Worm (Caenorhabditis elegans) whole organism, L2 larva: ENCODE data around the gene lbp-8.

Experiments
- blmp-1 ChIP-seq: sonication (generic microtip); optimal IDR thresholded peaks from 2 replicates; lab custom pipeline; 2017; ENCODE audit warnings: missing genetic modification characterization, mild to moderate bottlenecking, missing compliant biosample characterization, antibody characterized with exemption, moderate library complexity; ENCODE audit not compliant: insufficient read depth
- ceh-82 ChIP-seq: fragments of 150-350 bp; optimal IDR thresholded peaks from 2 replicates; lab custom pipeline; 2014; ENCODE audit warnings: missing biosample characterization, missing genetic modification characterization
- elt-3 ChIP-seq: sonication (generic microtip); optimal IDR thresholded peaks from 2 replicates; lab custom pipeline; 2017; ENCODE audit warnings: missing biosample characterization, missing genetic modification characterization
- fos-1 ChIP-seq: fragments of 150-350 bp; optimal IDR thresholded peaks from 2 replicates; lab custom pipeline; 2014; ENCODE audit warnings: missing biosample characterization, missing genetic modification characterization
- mbf-1 ChIP-seq: sonication (generic microtip); optimal IDR thresholded peaks from 2 replicates; lab custom pipeline; 2017; ENCODE audit warnings: missing biosample characterization, missing genetic modification characterization
- mdl-1 ChIP-seq, 2 experiments: fragments of 150-350 bp in 1 of 2; sonication (generic microtip) in 1 of 2; optimal IDR thresholded peaks; 2 replicates each; lab custom pipeline; 2017; ENCODE audit warnings: missing biosample characterization in 2 of 2, missing genetic modification characterization in 2 of 2
- nhr-12 ChIP-seq: fragments of 150-350 bp; optimal IDR thresholded peaks from 2 replicates; lab custom pipeline; 2014; ENCODE audit warnings: missing biosample characterization, missing genetic modification characterization
- skn-1 ChIP-seq: sonication (generic microtip); optimal IDR thresholded peaks from 2 replicates; lab custom pipeline; 2017; ENCODE audit warnings: missing biosample characterization, missing genetic modification characterization
- snpc-4 ChIP-seq: fragments of 150-350 bp; optimal IDR thresholded peaks from 2 replicates; lab custom pipeline; 2014; ENCODE audit warnings: missing biosample characterization, missing genetic modification characterization
- unc-62 ChIP-seq: fragments of 150-350 bp; optimal IDR thresholded peaks from 2 replicates; lab custom pipeline; 2014; ENCODE audit warnings: missing biosample characterization, missing genetic modification reagents, missing genetic modification characterization
- ztf-11 ChIP-seq: sonication (generic microtip); optimal IDR thresholded peaks from 2 replicates; lab custom pipeline; 2017; ENCODE audit warnings: missing biosample characterization, missing genetic modification characterization

ce11 chrV:13869551-13869950 lies 21.0 kb upstream of the lbp-8 start:
- TF ChIP-seq ztf-11 (tag; lab: Kevin White, UChicago) (no peak), mdl-1 (tag; optimal IDR thresholded peaks at IDR 0.05; lab: Kevin White, UChicago) (no peak), skn-1 (tag; lab: Kevin White, UChicago) (no peak), mbf-1 (tag; lab: Kevin White, UChicago) (no peak), nhr-12 (no peak), elt-3 (tag; lab: Kevin White, UChicago) (no peak), fos-1 (tag; lab: Kevin White, UChicago) (no peak), blmp-1 (tag; lab: Kevin White, UChicago) (no peak), ceh-82 (no peak), snpc-4 (tag; lab: Kevin White, UChicago) (no peak), unc-62 (GFP tag; lab: Kevin White, UChicago) (no peak)
